Fruit fly (Drosophila melanogaster): Measurements from ENCODE around the gene para.

Gene para

dm6 chrX:16547390-16547789, 14.5 kb upstream of the para start, which contains the start of gene CG9902 (continued):
- TF ChIP-seq ato (GFP tag; IDR thresholded peaks at IDR 0.05; ENCODE audit: partially characterized antibody) = peak; percentile 59; the same call in 1 of the 2 replicates
- TF ChIP-seq fd96Cb (tag; optimal IDR thresholded peaks at IDR 0.05) = no peak
- no peak for TF ChIP-seq MTF-1 (GFP tag; optimal IDR thresholded peaks at IDR 0.05; ENCODE audit: borderline replicate concordance)
- peak; percentile 75 for TF ChIP-seq CG14710 (tag; optimal IDR thresholded peaks at IDR 0.05)
- no peak for TF ChIP-seq prd (optimal IDR thresholded peaks at IDR 0.05)
- no peak for TF ChIP-seq prd (GFP tag; IDR thresholded peaks at IDR 0.05)
- TF ChIP-seq pan (optimal IDR thresholded peaks at IDR 0.05) = no peak
- no peak for TF ChIP-seq pan (GFP tag; optimal IDR thresholded peaks at IDR 0.05 in 1 of 2, IDR thresholded peaks at IDR 0.05 in 1 of 2)
- peak; percentile 94 for TF ChIP-seq Ets97D (GFP tag; optimal IDR thresholded peaks at IDR 0.05)
- TF ChIP-seq hb (GFP tag; IDR thresholded peaks at IDR 0.05; ENCODE audit: partially characterized antibody) = peak; percentile 76
- peak; percentile 75 for TF ChIP-seq hbn (GFP tag; IDR thresholded peaks at IDR 0.05; ENCODE audit: partially characterized antibody)
- TF ChIP-seq PHDP (tag; optimal IDR thresholded peaks at IDR 0.05) = no peak
- TF ChIP-seq ham (GFP tag; IDR thresholded peaks at IDR 0.05) = no peak
- TF ChIP-seq CG6689 (GFP tag; IDR thresholded peaks at IDR 0.05) = no peak
- no peak for TF ChIP-seq Side (GFP tag; optimal IDR thresholded peaks at IDR 0.05)
- TF ChIP-seq z (GFP tag; IDR thresholded peaks at IDR 0.05) = no peak
- TF ChIP-seq danr (GFP tag; IDR thresholded peaks at IDR 0.05) = no peak
- no peak for TF ChIP-seq mirr (GFP tag; optimal IDR thresholded peaks at IDR 0.05)
- TF ChIP-seq vnd (GFP tag; IDR thresholded peaks at IDR 0.05; ENCODE audit: partially characterized antibody) = peak; percentile 61; the same call in 2 of the 3 replicates
- no peak for TF ChIP-seq CG14441 (GFP tag; IDR thresholded peaks at IDR 0.05)
- no peak for TF ChIP-seq wdn (GFP tag; IDR thresholded peaks at IDR 0.05)
- TF ChIP-seq chif (GFP tag; optimal IDR thresholded peaks at IDR 0.05) = no peak
- TF ChIP-seq CG7271 (tag; optimal IDR thresholded peaks at IDR 0.05) = no peak
- TF ChIP-seq CG15011 (GFP tag; optimal IDR thresholded peaks at IDR 0.05) = no peak
- peak; percentile 75 for TF ChIP-seq nerfin-2 (GFP tag; IDR thresholded peaks at IDR 0.05; ENCODE audit: partially characterized antibody)
- TF ChIP-seq CG3407 (GFP tag; optimal IDR thresholded peaks at IDR 0.05) = no peak
- peak; percentile 76 for TF ChIP-seq CG12659 (GFP tag; optimal IDR thresholded peaks at IDR 0.05)
- TF ChIP-seq CG3163 (GFP tag; optimal IDR thresholded peaks at IDR 0.05) = peak; percentile 25
- TF ChIP-seq p53 (GFP tag; optimal IDR thresholded peaks at IDR 0.05) = peak; percentile 21
- TF ChIP-seq Awh (GFP tag; IDR thresholded peaks at IDR 0.05) = no peak
- peak; percentile 72 for TF ChIP-seq Ets65A (GFP tag)
- peak; percentile 71 for TF ChIP-seq Scr (GFP tag; IDR thresholded peaks at IDR 0.05; ENCODE audit: partially characterized antibody)
- TF ChIP-seq CG11696 (GFP tag; IDR thresholded peaks at IDR 0.05) = no peak
- no peak for TF ChIP-seq Gug (GFP tag; IDR thresholded peaks at IDR 0.05)
- TF ChIP-seq pum (GFP tag; optimal IDR thresholded peaks at IDR 0.05) = no peak
- no peak for TF ChIP-seq Elba2 (GFP tag; optimal IDR thresholded peaks at IDR 0.05)
- no peak for TF ChIP-seq Six4 (GFP tag; optimal IDR thresholded peaks at IDR 0.05)
- peak; percentile 7 to 73 for TF ChIP-seq Pdp1 (GFP tag; optimal IDR thresholded peaks at IDR 0.05)
- no peak for TF ChIP-seq Usf (GFP tag; optimal IDR thresholded peaks at IDR 0.05)
- TF ChIP-seq dmrt99B (tag; optimal IDR thresholded peaks at IDR 0.05) = no peak
- TF ChIP-seq Hr78 (GFP tag; optimal IDR thresholded peaks at IDR 0.05) = no peak
- no peak for TF ChIP-seq Mes4 (GFP tag; optimal IDR thresholded peaks at IDR 0.05)
- no peak for TF ChIP-seq Dbx (GFP tag; IDR thresholded peaks at IDR 0.05)
- no peak for TF ChIP-seq bigmax (GFP tag; optimal IDR thresholded peaks at IDR 0.05)
- no peak for TF ChIP-seq Max (GFP tag; optimal IDR thresholded peaks at IDR 0.05)
- TF ChIP-seq CG2712 (tag; optimal IDR thresholded peaks at IDR 0.05) = peak; percentile 45
- no peak for TF ChIP-seq CG17612 (GFP tag; IDR thresholded peaks at IDR 0.05)
- TF ChIP-seq tio (GFP tag; optimal IDR thresholded peaks at IDR 0.05) = no peak
- no peak for TF ChIP-seq Fer2 (tag; optimal IDR thresholded peaks at IDR 0.05)
- no peak for TF ChIP-seq CG7357 (GFP tag; IDR thresholded peaks at IDR 0.05)
- TF ChIP-seq CG4360 (GFP tag; IDR thresholded peaks at IDR 0.05) = no peak
- no peak for TF ChIP-seq CG1792 (GFP tag; optimal IDR thresholded peaks at IDR 0.05)

Data from whole organism, embryonic.